Worm (Caenorhabditis elegans): ENCODE data around the gene T01D1.4.

ce11 chrII:178993-179392 is at the start of gene T01D1.4:
- TF ChIP-seq lin-15B (tag; optimal IDR thresholded peaks at IDR 0.05) (no peak), nhr-76 (tag; optimal IDR thresholded peaks at IDR 0.05) (no peak), gei-8 (GFP tag; optimal IDR thresholded peaks at IDR 0.05) (no peak), ztf-11 (tag; optimal IDR thresholded peaks at IDR 0.05) (no peak), zip-2 (tag; optimal IDR thresholded peaks at IDR 0.05) (no peak), unc-39 (tag; optimal IDR thresholded peaks at IDR 0.05) (no peak), Y5F2A.4 (GFP tag; optimal IDR thresholded peaks at IDR 0.05) (no peak), nhr-237 (tag; optimal IDR thresholded peaks at IDR 0.05) (no peak), hlh-11 (tag; optimal IDR thresholded peaks at IDR 0.05) (no peak), lsy-2 (tag; optimal IDR thresholded peaks at IDR 0.05) (no peak), daf-12 (tag; optimal IDR thresholded peaks at IDR 0.05) (no peak), egl-27 (tag; optimal IDR thresholded peaks at IDR 0.05) (no peak), nhr-11 (tag; optimal IDR thresholded peaks at IDR 0.05) (no peak), nhr-10 (tag; optimal IDR thresholded peaks at IDR 0.05) (no peak)
